Fruit fly (Drosophila melanogaster) whole organism, embryonic: ENCODE data around the gene nol.
A peak's percentile ranks its signal among the peaks of the same experiment; 100 is the strongest.

Experiments
- CG16779 ChIP-seq: fragments of 200-800 bp; sonication (Bioruptor generic); IDR thresholded peaks from 2 replicates; pipeline ENCODE4 v1.3.6; 2022; ENCODE audit warnings: missing biosample characterization, missing genetic modification characterization
- CG18262 ChIP-seq: fragments of 200-800 bp; optimal IDR thresholded peaks from 3 replicates; lab custom pipeline; 2019; ENCODE audit warnings: missing biosample characterization, mild to moderate bottlenecking, missing genetic modification characterization, moderate library complexity
- CG1832 ChIP-seq: fragments of 200-800 bp; sonication (Bioruptor generic); optimal IDR thresholded peaks from 2 replicates; lab custom pipeline; 2017; ENCODE audit warnings: missing biosample characterization, mild to moderate bottlenecking, missing genetic modification characterization, inconsistent platforms
- CG18476 ChIP-seq: fragments of 200-800 bp; sonication (Bioruptor generic); optimal IDR thresholded peaks from 2 replicates; lab custom pipeline; 2016; ENCODE audit warnings: missing biosample characterization, mild to moderate bottlenecking, missing genetic modification characterization
- CG18764 ChIP-seq: fragments of 200-800 bp; sonication (Bioruptor generic); optimal IDR thresholded peaks from 3 replicates; lab custom pipeline; 2016; ENCODE audit warnings: missing biosample characterization, missing genetic modification characterization
- CG30403 ChIP-seq: fragments of 200-800 bp; sonication (Bioruptor generic); optimal IDR thresholded peaks from 3 replicates; lab custom pipeline; 2016; ENCODE audit warnings: missing biosample characterization, missing genetic modification characterization
- CG31388 ChIP-seq: fragments of 200-800 bp; sonication (Bioruptor generic); optimal IDR thresholded peaks from 2 replicates; lab custom pipeline; 2016; ENCODE audit warnings: missing biosample characterization, missing genetic modification characterization
- CG3163 ChIP-seq: fragments of 200-800 bp; sonication (Bioruptor generic); optimal IDR thresholded peaks from 3 replicates; lab custom pipeline; 2016; ENCODE audit warnings: missing biosample characterization, missing genetic modification characterization
- CG3407 ChIP-seq: fragments of 200-800 bp; sonication (Bioruptor generic); optimal IDR thresholded peaks from 2 replicates; lab custom pipeline; 2018; ENCODE audit warnings: missing biosample characterization, mild to moderate bottlenecking, missing genetic modification characterization
- CG4360 ChIP-seq: fragments of 200-800 bp; sonication (Bioruptor generic); IDR thresholded peaks from 2 replicates; pipeline ENCODE4 v1.3.6; 2022; ENCODE audit warnings: missing biosample characterization, missing genetic modification characterization
- CG6791 ChIP-seq: fragments of 200-800 bp; sonication (Bioruptor generic); IDR thresholded peaks from 3 replicates; pipeline ENCODE4 v1.3.6; 2022; ENCODE audit warnings: missing biosample characterization, missing genetic modification characterization; ENCODE audit not compliant: partially characterized antibody
- CG7556 ChIP-seq: fragments of 200-800 bp; sonication (Bioruptor generic); optimal IDR thresholded peaks from 2 replicates; lab custom pipeline; 2017; ENCODE audit warnings: missing biosample characterization, mild to moderate bottlenecking, missing genetic modification characterization
- CG9609 ChIP-seq: fragments of 200-800 bp; sonication (Bioruptor generic); optimal IDR thresholded peaks from 3 replicates; lab custom pipeline; 2016; ENCODE audit warnings: missing biosample characterization, missing genetic modification characterization
- CG9932 ChIP-seq: fragments of 200-800 bp; sonication (Bioruptor generic); IDR thresholded peaks from 2 replicates; pipeline ENCODE4 v1.3.6; 2022; ENCODE audit warnings: missing biosample characterization, missing genetic modification characterization
- CTCF ChIP-seq: fragments of 200-800 bp; sonication (Bioruptor generic); optimal IDR thresholded peaks from 2 replicates; lab custom pipeline; 2017; ENCODE audit warnings: missing biosample characterization, mild to moderate bottlenecking, missing genetic modification characterization, moderate library complexity
- Dfd ChIP-seq, 2 experiments: fragments of >200 bp; optimal IDR thresholded peaks; 2 replicates each; lab custom pipeline; 2017; ENCODE audit warnings: missing biosample characterization in 2 of 2, missing genetic modification characterization in 2 of 2
- Dip2 ChIP-seq: fragments of 200-800 bp; sonication (Bioruptor generic); IDR thresholded peaks from 2 replicates; pipeline ENCODE4 v1.3.6; 2022; ENCODE audit warnings: missing biosample characterization, missing genetic modification characterization
- HLH4C ChIP-seq: fragments of 200-800 bp; sonication (Bioruptor generic); IDR thresholded peaks from 3 replicates; pipeline ENCODE4 v1.3.6; 2022; ENCODE audit warnings: missing biosample characterization, missing genetic modification characterization; ENCODE audit not compliant: partially characterized antibody
- HLH54F ChIP-seq: fragments of 200-800 bp; sonication (Bioruptor generic); optimal IDR thresholded peaks from 3 replicates; lab custom pipeline; 2016; ENCODE audit warnings: missing biosample characterization, missing genetic modification characterization
- Hey ChIP-seq: fragments of 200-800 bp; sonication (Bioruptor generic); optimal IDR thresholded peaks from 3 replicates; lab custom pipeline; 2018; ENCODE audit warnings: missing biosample characterization, mild to moderate bottlenecking, missing genetic modification characterization
- HmgZ ChIP-seq: fragments of 200-800 bp; sonication (Bioruptor generic); optimal IDR thresholded peaks from 2 replicates; lab custom pipeline; 2018; ENCODE audit warnings: missing biosample characterization, mild to moderate bottlenecking, missing genetic modification characterization
- Hmx ChIP-seq: fragments of 200-800 bp; sonication (Bioruptor generic); optimal IDR thresholded peaks from 2 replicates; lab custom pipeline; 2016; ENCODE audit warnings: missing biosample characterization, missing genetic modification characterization
- Hr3 ChIP-seq: fragments of 200-800 bp; sonication (Bioruptor generic); optimal IDR thresholded peaks from 3 replicates; lab custom pipeline; 2016; ENCODE audit warnings: missing biosample characterization, missing genetic modification characterization
- Lim3 ChIP-seq: fragments of 200-800 bp; sonication (Bioruptor generic); IDR thresholded peaks from 2 replicates; pipeline ENCODE4 v1.3.6; 2022; ENCODE audit warnings: missing biosample characterization, missing genetic modification characterization
- Myb ChIP-seq: fragments of 200-800 bp; sonication (Bioruptor generic); optimal IDR thresholded peaks from 2 replicates; lab custom pipeline; 2016; ENCODE audit warnings: missing biosample characterization, missing genetic modification characterization
- NfI ChIP-seq: fragments of 200-800 bp; sonication (Bioruptor generic); optimal IDR thresholded peaks from 3 replicates; lab custom pipeline; 2018; ENCODE audit warnings: missing biosample characterization, mild to moderate bottlenecking, missing genetic modification characterization, moderate library complexity
- Optix ChIP-seq: fragments of 200-800 bp; sonication (Bioruptor generic); IDR thresholded peaks from 3 replicates; pipeline ENCODE4 v1.3.6; 2022; ENCODE audit warnings: missing biosample characterization, missing genetic modification characterization
- Spps ChIP-seq: fragments of 200-800 bp; sonication (Bioruptor generic); optimal IDR thresholded peaks from 2 replicates; lab custom pipeline; 2018; ENCODE audit warnings: missing biosample characterization, mild to moderate bottlenecking, missing genetic modification characterization
- al ChIP-seq: fragments of 200-800 bp; sonication (Bioruptor generic); IDR thresholded peaks from 2 replicates; pipeline ENCODE4 v1.3.6; 2022; ENCODE audit warnings: missing biosample characterization, missing genetic modification characterization
- bbx ChIP-seq: fragments of 200-800 bp; sonication (Bioruptor generic); IDR thresholded peaks from 2 replicates; pipeline ENCODE4 v1.3.6; 2022; ENCODE audit warnings: missing biosample characterization, missing genetic modification characterization; ENCODE audit not compliant: partially characterized antibody
- cad ChIP-seq: fragments of >200 bp; optimal IDR thresholded peaks from 2 replicates; lab custom pipeline; 2017; ENCODE audit warnings: missing biosample characterization, missing genetic modification characterization
- caup ChIP-seq: fragments of 200-800 bp; sonication (Bioruptor generic); optimal IDR thresholded peaks from 3 replicates; lab custom pipeline; 2017; ENCODE audit warnings: missing biosample characterization, mild to moderate bottlenecking, missing genetic modification characterization, moderate library complexity; ENCODE audit not compliant: severe bottlenecking
- crc ChIP-seq: fragments of 200-800 bp; sonication (Bioruptor generic); optimal IDR thresholded peaks from 2 replicates; lab custom pipeline; 2016; ENCODE audit warnings: missing biosample characterization, missing genetic modification characterization
- da ChIP-seq: fragments of 200-800 bp; sonication (Bioruptor generic); optimal IDR thresholded peaks from 2 replicates; lab custom pipeline; 2016; ENCODE audit warnings: missing biosample characterization, missing genetic modification characterization
- ems ChIP-seq: fragments of 200-800 bp; sonication (Bioruptor generic); optimal IDR thresholded peaks from 3 replicates; lab custom pipeline; 2016; ENCODE audit warnings: missing biosample characterization, missing genetic modification characterization
- esg ChIP-seq: fragments of 200-800 bp; sonication (Bioruptor generic); conservative IDR thresholded peaks from 2 replicates; pipeline ENCODE4 v1.3.6; 2022; ENCODE audit warnings: missing biosample characterization, missing genetic modification characterization
- ewg ChIP-seq: fragments of 200-800 bp; sonication (Bioruptor generic); optimal IDR thresholded peaks from 3 replicates; lab custom pipeline; 2017; ENCODE audit warnings: mild to moderate bottlenecking, missing biosample characterization, missing genetic modification reagents, missing genetic modification characterization
- gsb ChIP-seq: fragments of 200-800 bp; sonication (Bioruptor generic); IDR thresholded peaks from 2 replicates; pipeline ENCODE4 v1.3.6; 2022; ENCODE audit warnings: missing biosample characterization, missing genetic modification characterization
- her ChIP-seq: fragments of 200-800 bp; sonication (Bioruptor generic); optimal IDR thresholded peaks from 2 replicates; lab custom pipeline; 2016; ENCODE audit warnings: missing biosample characterization, missing genetic modification characterization
- kni ChIP-seq: fragments of 200-800 bp; sonication (Bioruptor generic); optimal IDR thresholded peaks from 3 replicates; lab custom pipeline; 2017; ENCODE audit warnings: mild to moderate bottlenecking, missing biosample characterization, missing genetic modification reagents, missing genetic modification characterization
- lmd ChIP-seq: fragments of 200-800 bp; sonication (Bioruptor generic); IDR thresholded peaks from 2 replicates; pipeline ENCODE4 v1.3.6; 2022; ENCODE audit warnings: missing biosample characterization, missing genetic modification characterization
- mirr ChIP-seq: fragments of 200-800 bp; sonication (Bioruptor generic); optimal IDR thresholded peaks from 3 replicates; lab custom pipeline; 2018; ENCODE audit warnings: missing biosample characterization, mild to moderate bottlenecking, missing genetic modification characterization
- pan ChIP-seq, 4 experiments: fragments of >200 bp in 3 of 4; fragments of 200-800 bp in 1 of 4; sonication (Bioruptor generic) in 1 of 4; optimal IDR thresholded peaks in 3 of 4; IDR thresholded peaks in 1 of 4; 2 replicates each; pipeline versions ENCODE4 v1.3.6 to Lab custom; 2017 to 2022; ENCODE audit warnings: missing biosample characterization in 2 of 4, missing genetic modification characterization in 2 of 4, mixed read lengths in 1 of 4
- pnt ChIP-seq: fragments of 200-800 bp; sonication (Bioruptor generic); optimal IDR thresholded peaks from 3 replicates; lab custom pipeline; 2016; ENCODE audit warnings: missing biosample characterization, missing genetic modification characterization
- pros ChIP-seq: fragments of 200-800 bp; sonication (Bioruptor generic); optimal IDR thresholded peaks from 3 replicates; lab custom pipeline; 2019; ENCODE audit warnings: missing biosample characterization, mild to moderate bottlenecking, missing genetic modification characterization, moderate library complexity
- stwl ChIP-seq: fragments of 200-800 bp; sonication (Bioruptor generic); optimal IDR thresholded peaks from 3 replicates; lab custom pipeline; 2018; ENCODE audit warnings: missing biosample characterization, mild to moderate bottlenecking, missing genetic modification characterization, moderate library complexity
- tap ChIP-seq: fragments of 200-800 bp; optimal IDR thresholded peaks from 3 replicates; lab custom pipeline; 2019; ENCODE audit warnings: missing biosample characterization, mild to moderate bottlenecking, missing genetic modification characterization, moderate library complexity
- tna ChIP-seq: fragments of 200-800 bp; sonication (Bioruptor generic); IDR thresholded peaks from 2 replicates; pipeline ENCODE4 v1.3.6; 2022; ENCODE audit warnings: missing biosample characterization, missing genetic modification characterization; ENCODE audit not compliant: partially characterized antibody
- tup ChIP-seq: fragments of 200-800 bp; sonication (Bioruptor generic); optimal IDR thresholded peaks from 2 replicates; lab custom pipeline; 2016; ENCODE audit warnings: missing biosample characterization, mild to moderate bottlenecking, missing genetic modification characterization, moderate library complexity

nol gene

dm6 chr3L:11089805-11090440, 40.7 kb upstream of the nol start (continued):
- peak; percentile 57 for TF ChIP-seq HLH54F (GFP tag; lab: Kevin White, UChicago)
- TF ChIP-seq Lim3, result peak; percentile 33; the same call in 1 of the 2 replicates
- peak; percentile 87 for TF ChIP-seq ems
- TF ChIP-seq CG6791 (GFP tag; lab: Robert Waterston, UW), result no peak
- TF ChIP-seq CG3163 (GFP tag; lab: Kevin White, UChicago), result peak; percentile 59
- TF ChIP-seq mirr (GFP tag; lab: Kevin White, UChicago), result peak; percentile 19
- peak; percentile 98 for TF ChIP-seq CG18262
- TF ChIP-seq Hr3 (GFP tag; lab: Kevin White, UChicago), result peak; percentile 91
- no peak for TF ChIP-seq Dfd (GFP tag; optimal IDR thresholded peaks at IDR 0.05; lab: Kevin White, UChicago)
- peak; percentile 94 for TF ChIP-seq CG30403 (GFP tag; lab: Kevin White, UChicago)
- peak; percentile 54 for TF ChIP-seq CG9609 (GFP tag; lab: Kevin White, UChicago)
- peak; percentile 68 for TF ChIP-seq Hmx
- peak; percentile 67 for TF ChIP-seq da
- TF ChIP-seq pnt (GFP tag; lab: Kevin White, UChicago), result peak; percentile 69
- TF ChIP-seq CG18476 (GFP tag; lab: Kevin White, UChicago), result peak; percentile 91
- peak; percentile 41; the same call in 1 of the 2 replicates for TF ChIP-seq CG9932 (GFP tag; lab: Robert Waterston, UW)
- TF ChIP-seq stwl, result peak; percentile 18
- peak; percentile 84; the same call in 1 of the 2 replicates for TF ChIP-seq lmd (GFP tag; lab: Robert Waterston, UW)
- TF ChIP-seq kni (GFP tag; lab: Kevin White, UChicago), result peak; percentile 93
- TF ChIP-seq CG18764 (GFP tag; lab: Kevin White, UChicago), result peak; percentile 81
- no peak for TF ChIP-seq CG16779
- peak; percentile 61 for TF ChIP-seq crc (GFP tag; lab: Kevin White, UChicago)
- peak; percentile 62 for TF ChIP-seq gsb (GFP tag; lab: Robert Waterston, UW)
- no peak; the same call in 1 of the 2 replicates for TF ChIP-seq Dip2 (GFP tag; lab: Robert Waterston, UW)
- peak; percentile 20 for TF ChIP-seq Hey
- peak; percentile 98 for TF ChIP-seq CG7556 (GFP tag; lab: Kevin White, UChicago)
- TF ChIP-seq caup (GFP tag; lab: Kevin White, UChicago), result peak; percentile 80
- TF ChIP-seq pan (optimal IDR thresholded peaks at IDR 0.05; lab: Kevin White, UChicago), result no peak
- TF ChIP-seq pan (GFP tag; optimal IDR thresholded peaks at IDR 0.05 in 1 of 2, IDR thresholded peaks at IDR 0.05 in 1 of 2), result peak in 1 of 2 experiments; percentile 84
- peak; percentile 80 for TF ChIP-seq esg (GFP tag; lab: Robert Waterston, UW)
- TF ChIP-seq bbx (GFP tag; lab: Robert Waterston, UW), result no peak
- TF ChIP-seq tap (tag; lab: Kevin White, UChicago), result peak; percentile 87
- peak; percentile 43; the same call in 1 of the 3 replicates for TF ChIP-seq HLH4C (GFP tag; lab: Robert Waterston, UW)
- peak; percentile 81 for TF ChIP-seq CG3407
- TF ChIP-seq HmgZ (tag; lab: Kevin White, UChicago), result peak; percentile 77
- TF ChIP-seq NfI, result peak; percentile 89
- TF ChIP-seq CTCF (GFP tag; lab: Kevin White, UChicago), result peak; percentile 63
- TF ChIP-seq Myb (GFP tag; lab: Kevin White, UChicago), result peak; percentile 57
- peak; percentile 76 for TF ChIP-seq tup (GFP tag; lab: Kevin White, UChicago)
- peak; percentile 53 for TF ChIP-seq Spps (tag; lab: Kevin White, UChicago)
- peak; percentile 54 for TF ChIP-seq her (GFP tag; lab: Kevin White, UChicago)
- no peak for TF ChIP-seq cad (GFP tag; lab: Kevin White, UChicago)
- peak; percentile 86 for TF ChIP-seq ewg (GFP tag; lab: Kevin White, UChicago)
- peak; percentile 81 for TF ChIP-seq CG31388
- peak; percentile 27 for TF ChIP-seq pros (GFP tag; lab: Kevin White, UChicago)
- TF ChIP-seq CG1832 (GFP tag; lab: Kevin White, UChicago), result no peak
- TF ChIP-seq CG4360 (GFP tag; lab: Robert Waterston, UW), result peak; percentile 86
- TF ChIP-seq Optix (GFP tag; lab: Robert Waterston, UW), result peak; percentile 75
- TF ChIP-seq al, result peak; percentile 47; the same call in 1 of the 2 replicates
- no peak for TF ChIP-seq tna (GFP tag; lab: Robert Waterston, UW)
